Worm (Caenorhabditis elegans): ENCODE results near the gene srh-218.

srh-218 gene

DNA sequence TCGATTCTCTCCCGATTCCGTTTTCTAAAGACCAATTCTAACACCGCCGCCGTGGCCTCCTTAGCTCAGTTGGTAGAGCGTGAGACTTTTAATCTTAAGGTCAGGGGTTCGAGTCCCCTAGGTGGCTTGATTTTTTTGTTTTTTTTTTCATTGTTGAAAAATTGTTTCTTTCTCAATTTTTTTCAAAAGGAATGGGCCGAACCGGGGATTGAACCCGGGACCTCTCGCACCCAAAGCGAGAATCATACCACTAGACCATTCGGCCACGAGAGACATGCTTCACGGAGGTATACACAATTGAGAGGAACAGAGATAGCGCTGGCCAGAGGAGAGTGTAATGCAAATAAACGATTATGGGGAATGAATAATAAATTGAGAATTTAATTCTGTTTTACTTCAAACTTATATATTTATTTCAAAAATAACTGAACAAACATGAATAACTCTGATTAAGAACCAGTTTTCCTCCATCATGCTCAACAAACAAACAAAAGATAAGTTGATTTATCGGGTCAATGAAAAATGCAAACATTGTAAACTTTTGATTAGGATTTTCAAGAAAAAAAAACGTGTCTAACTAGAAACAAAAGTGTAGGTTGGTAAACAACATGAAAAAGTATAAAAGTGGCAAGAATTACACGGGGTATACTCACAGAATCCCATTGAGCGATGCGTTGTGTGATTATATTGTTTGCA is 28.6 kb upstream of the srh-218 start, which contains the start of gene pqn-71 (continued):
- peak; percentile 74 for TF ChIP-seq lin-13 (GFP tag; optimal IDR thresholded peaks at IDR 0.05)
- TF ChIP-seq egl-27 (tag; optimal IDR thresholded peaks at IDR 0.05), result peak; percentile 80

DNA sequence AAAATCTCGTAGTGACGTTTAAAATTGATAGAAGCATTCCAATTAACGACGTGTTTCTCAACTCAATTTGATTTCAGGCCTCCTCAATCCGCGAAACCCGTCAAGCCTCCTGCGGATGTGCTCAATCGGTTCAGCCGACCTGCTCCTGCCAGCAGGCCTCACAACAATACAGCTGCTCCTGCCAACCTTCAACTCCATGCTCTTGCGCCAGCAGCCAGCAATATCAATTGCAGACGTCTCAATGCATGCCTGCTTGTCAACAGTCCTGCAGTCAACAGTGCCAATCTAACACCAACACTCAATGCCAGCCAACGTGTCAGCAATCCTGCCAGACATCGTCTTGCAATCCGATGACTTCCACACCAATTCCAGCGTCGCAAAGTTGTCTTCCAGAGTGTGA is 27.8 kb upstream of the srh-218 start:
- TF ChIP-seq ceh-82 (tag; optimal IDR thresholded peaks at IDR 0.05) (no peak), sma-3 (GFP tag; optimal IDR thresholded peaks at IDR 0.05) (no peak), ztf-4 (tag; optimal IDR thresholded peaks at IDR 0.05) (no peak), unc-62 (GFP tag; optimal IDR thresholded peaks at IDR 0.05) (no peak), fos-1 (tag; optimal IDR thresholded peaks at IDR 0.05) (no peak), unc-55 (GFP tag; optimal IDR thresholded peaks at IDR 0.05) (no peak), F13H6.1 (tag; optimal IDR thresholded peaks at IDR 0.05) (no peak), zag-1 (tag; optimal IDR thresholded peaks at IDR 0.05) (no peak), lin-39 (tag; optimal IDR thresholded peaks at IDR 0.05) (no peak), nhr-12 (tag; optimal IDR thresholded peaks at IDR 0.05) (no peak), nhr-11 (tag; optimal IDR thresholded peaks at IDR 0.05) (no peak), nhr-25 (tag; optimal IDR thresholded peaks at IDR 0.05) (no peak), lin-13 (GFP tag; optimal IDR thresholded peaks at IDR 0.05) (no peak), ztf-11 (tag; optimal IDR thresholded peaks at IDR 0.05) (no peak), blmp-1 (tag; optimal IDR thresholded peaks at IDR 0.05; ENCODE audit: insufficient read depth) (no peak), mab-5 (tag; optimal IDR thresholded peaks at IDR 0.05) (no peak), egl-27 (tag; optimal IDR thresholded peaks at IDR 0.05) (no peak), nhr-237 (tag; optimal IDR thresholded peaks at IDR 0.05) (no peak), lin-11 (tag; optimal IDR thresholded peaks at IDR 0.05) (no peak), Y55F3AM.14 (GFP tag; optimal IDR thresholded peaks at IDR 0.05) (no peak)

DNA sequence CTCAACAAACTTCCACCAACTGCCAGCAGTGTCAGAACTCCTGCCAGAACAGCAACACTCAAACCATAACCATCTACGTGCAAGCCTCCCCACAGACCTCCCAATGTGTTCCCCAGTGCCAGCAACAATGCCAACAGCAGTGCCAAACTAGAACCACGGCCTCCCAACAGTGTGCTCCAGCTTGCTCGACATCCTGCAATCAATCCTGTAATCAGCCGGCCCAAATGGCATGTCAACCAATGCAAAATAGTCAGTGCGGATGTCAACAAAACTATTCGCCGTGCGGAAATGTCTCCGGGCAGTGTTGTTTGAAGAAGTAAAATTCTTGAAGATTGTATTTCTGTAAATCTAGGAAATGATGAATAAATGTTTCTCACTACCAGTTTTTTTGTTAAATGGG is 27.1 kb upstream of the srh-218 start:
- TF ChIP-seq nhr-11 (tag; optimal IDR thresholded peaks at IDR 0.05) (no peak), F13H6.1 (tag; optimal IDR thresholded peaks at IDR 0.05) (no peak), lsy-2 (tag; optimal IDR thresholded peaks at IDR 0.05) (no peak), Y55F3AM.14 (GFP tag; optimal IDR thresholded peaks at IDR 0.05) (no peak), ama-1 (optimal IDR thresholded peaks at IDR 0.05) (no peak), elt-3 (tag; optimal IDR thresholded peaks at IDR 0.05) (no peak)

DNA sequence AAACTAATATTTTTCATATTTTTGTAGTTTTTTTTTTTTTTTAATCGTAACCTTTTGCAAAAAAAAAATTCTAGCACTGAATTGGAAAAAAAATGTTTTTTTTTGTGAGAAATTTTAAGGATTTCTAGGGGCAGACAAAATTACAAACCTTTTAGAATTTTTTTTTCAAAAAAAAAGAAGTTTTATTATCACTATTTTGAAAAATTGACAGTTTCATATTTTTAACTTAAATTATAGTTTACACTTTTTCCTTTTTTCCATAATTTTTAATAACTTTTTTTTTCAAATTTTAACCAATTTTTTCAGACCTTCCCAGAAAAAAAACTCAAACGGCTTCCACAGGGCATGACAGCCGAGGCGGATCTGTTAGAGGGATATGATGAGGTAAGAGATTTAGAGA is 22.8 kb upstream of the srh-218 start, which contains the start of gene dpf-1:
TSS of gene dpf-1 (plus strand) at position 301 of the 400 bp plus-strand sequence.
- no peak for TF ChIP-seq ceh-16 (tag; optimal IDR thresholded peaks at IDR 0.05)
- no peak for TF ChIP-seq lin-13 (GFP tag; optimal IDR thresholded peaks at IDR 0.05)
- TF ChIP-seq mab-5 (tag; optimal IDR thresholded peaks at IDR 0.05), result no peak
- TF ChIP-seq F13H6.1 (tag; optimal IDR thresholded peaks at IDR 0.05), result no peak
- no peak for TF ChIP-seq nhr-12 (tag; optimal IDR thresholded peaks at IDR 0.05)
- no peak for TF ChIP-seq snpc-4 (tag; optimal IDR thresholded peaks at IDR 0.05)
- no peak for TF ChIP-seq blmp-1 (tag; optimal IDR thresholded peaks at IDR 0.05; ENCODE audit: insufficient read depth)
- no peak for TF ChIP-seq Y55F3AM.14 (GFP tag; optimal IDR thresholded peaks at IDR 0.05)
- TF ChIP-seq nhr-6 (tag; optimal IDR thresholded peaks at IDR 0.05), result no peak
- no peak for TF ChIP-seq alr-1 (tag; optimal IDR thresholded peaks at IDR 0.05)
- TF ChIP-seq skn-1 (tag; optimal IDR thresholded peaks at IDR 0.05), result no peak
- no peak for TF ChIP-seq sem-4 (tag; optimal IDR thresholded peaks at IDR 0.05)
- TF ChIP-seq C34F6.9 (tag; optimal IDR thresholded peaks at IDR 0.05), result no peak
- TF ChIP-seq elt-1 (tag; optimal IDR thresholded peaks at IDR 0.05), result no peak
- no peak for TF ChIP-seq nhr-77 (tag; optimal IDR thresholded peaks at IDR 0.05)

DNA sequence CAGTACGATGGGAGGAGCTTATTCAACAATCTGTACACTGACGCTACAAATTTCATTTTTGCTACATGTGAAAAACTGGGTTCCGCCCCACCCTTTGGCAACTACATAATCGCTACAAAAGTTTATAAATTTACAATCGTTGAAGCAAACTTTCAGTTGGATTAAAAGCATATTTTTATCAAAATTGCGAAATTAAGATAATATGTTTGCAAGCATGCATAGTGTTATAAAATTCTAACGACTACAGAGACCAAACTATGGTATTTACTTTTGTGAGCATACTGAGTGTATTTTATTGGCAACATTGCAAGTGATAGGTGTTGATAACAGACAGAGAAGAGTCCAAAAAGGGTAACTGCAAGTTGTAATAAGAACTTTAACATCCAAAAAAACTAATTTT is 15.2 kb upstream of the srh-218 start, which contains the start of gene C06B8.2:
TSS of gene C06B8.2 (minus strand) at position 153 of the 400 bp plus-strand sequence.
- TF ChIP-seq C34F6.9 (tag; optimal IDR thresholded peaks at IDR 0.05) (no peak), aly-2 (tag; optimal IDR thresholded peaks at IDR 0.05) (no peak), ceh-82 (tag; optimal IDR thresholded peaks at IDR 0.05) (no peak), nhr-12 (tag; optimal IDR thresholded peaks at IDR 0.05) (no peak), sem-4 (tag; optimal IDR thresholded peaks at IDR 0.05) (no peak), egl-27 (tag; optimal IDR thresholded peaks at IDR 0.05) (no peak)
